Worm (Caenorhabditis elegans) whole organism, young adult: ENCODE data around the gene fbxb-97.

Experiments
- B0035.1 ChIP-seq: sonication (generic microtip); optimal IDR thresholded peaks from 2 replicates; lab custom pipeline; 2016; ENCODE audit warnings: missing genetic modification characterization, mild to moderate bottlenecking, missing compliant biosample characterization, missing genotype, missing genetic modification reagents
- F23B12.7 ChIP-seq: sonication (generic microtip); optimal IDR thresholded peaks from 2 replicates; lab custom pipeline; 2017; ENCODE audit warnings: missing genetic modification characterization, mild to moderate bottlenecking, missing compliant biosample characterization, antibody characterized with exemption, moderate library complexity; ENCODE audit not compliant: insufficient read depth
- F39B2.1 ChIP-seq: fragments of 200-800 bp; sonication (Bioruptor generic); IDR thresholded peaks from 2 replicates; pipeline ENCODE4 v1.3.6; 2022; ENCODE audit warnings: missing genetic modification reagents, missing genetic modification characterization, missing compliant biosample characterization
- F55B11.4 ChIP-seq: sonication (generic microtip); optimal IDR thresholded peaks from 2 replicates; lab custom pipeline; 2016; ENCODE audit warnings: missing compliant biosample characterization, missing genetic modification characterization, borderline replicate concordance; ENCODE audit not compliant: insufficient read depth
- F57A8.1 ChIP-seq: fragments of 200-800 bp; sonication (Bioruptor generic); optimal IDR thresholded peaks from 2 replicates; lab custom pipeline; 2018; ENCODE audit warnings: mild to moderate bottlenecking, missing genetic modification characterization, moderate library complexity, missing compliant biosample characterization
- F57C9.4 ChIP-seq: sonication (generic microtip); optimal IDR thresholded peaks from 2 replicates; lab custom pipeline; 2017; ENCODE audit warnings: mild to moderate bottlenecking, missing genetic modification characterization, missing compliant biosample characterization
- K11D2.4 ChIP-seq: fragments of 200-800 bp; sonication (Bioruptor generic); IDR thresholded peaks from 2 replicates; pipeline ENCODE4 v1.3.6; 2022; ENCODE audit warnings: missing genetic modification reagents, missing genetic modification characterization, missing compliant biosample characterization
- T26A5.8 ChIP-seq: sonication (generic microtip); optimal IDR thresholded peaks from 2 replicates; lab custom pipeline; 2016; ENCODE audit warnings: missing genetic modification characterization, missing compliant biosample characterization
- Y67H2A.10 ChIP-seq: fragments of 200-800 bp; sonication (Bioruptor generic); conservative IDR thresholded peaks from 2 replicates; pipeline ENCODE4 v1.3.6; 2022; ENCODE audit warnings: missing genetic modification reagents, missing genetic modification characterization, missing compliant biosample characterization
- Y79H2A.3 ChIP-seq: fragments of 200-800 bp; sonication (Bioruptor generic); conservative IDR thresholded peaks from 2 replicates; pipeline ENCODE4 v1.3.6; 2022; ENCODE audit warnings: missing genetic modification reagents, missing genetic modification characterization, missing compliant biosample characterization
- ama-1 ChIP-seq, 3 experiments: fragments of 150-350 bp in 1 of 3; sonication (generic microtip) in 2 of 3; optimal IDR thresholded peaks; 2 replicates each; lab custom pipeline; 2014 to 2018; ENCODE audit warnings: missing biosample characterization in 2 of 3, missing genetic modification characterization in 2 of 3, missing genetic modification reagents in 2 of 3
- aptf-2 ChIP-seq: fragments of 200-800 bp; sonication (Bioruptor generic); conservative IDR thresholded peaks from 2 replicates; pipeline ENCODE4 v1.3.6; 2022; ENCODE audit warnings: missing genetic modification reagents, missing genetic modification characterization, missing compliant biosample characterization
- atf-7 ChIP-seq: sonication (generic microtip); optimal IDR thresholded peaks from 2 replicates; lab custom pipeline; 2017; ENCODE audit warnings: mild to moderate bottlenecking, missing genetic modification characterization, missing compliant biosample characterization
- attf-3 ChIP-seq: fragments of 200-800 bp; sonication (Bioruptor generic); conservative IDR thresholded peaks from 2 replicates; pipeline ENCODE4 v1.3.6; 2022; ENCODE audit warnings: missing genetic modification reagents, missing genetic modification characterization, missing compliant biosample characterization
- attf-5 ChIP-seq: fragments of 200-800 bp; sonication (Bioruptor generic); optimal IDR thresholded peaks from 2 replicates; lab custom pipeline; 2018; ENCODE audit warnings: mild to moderate bottlenecking, missing genetic modification characterization, missing compliant biosample characterization
- bed-1 ChIP-seq: fragments of 200-800 bp; sonication (Bioruptor generic); IDR thresholded peaks from 2 replicates; pipeline ENCODE4 v1.3.6; 2022; ENCODE audit warnings: missing genetic modification reagents, missing genetic modification characterization, missing compliant biosample characterization
- bed-2 ChIP-seq: fragments of 200-800 bp; sonication (Bioruptor generic); IDR thresholded peaks from 2 replicates; pipeline ENCODE4 v1.3.6; 2022; ENCODE audit warnings: missing genetic modification reagents, missing genetic modification characterization, missing compliant biosample characterization
- ccch-3 ChIP-seq: fragments of 200-800 bp; sonication (Bioruptor generic); optimal IDR thresholded peaks from 2 replicates; lab custom pipeline; 2018; ENCODE audit warnings: mild to moderate bottlenecking, missing genetic modification characterization, missing compliant biosample characterization
- cebp-1 ChIP-seq, 2 experiments: fragments of 200-800 bp in 1 of 2; sonication (Bioruptor generic) in 1 of 2; sonication (generic microtip) in 1 of 2; IDR thresholded peaks in 1 of 2; optimal IDR thresholded peaks in 1 of 2; 2 replicates each; pipeline versions ENCODE4 v1.3.6 to Lab custom; 2017 to 2022; ENCODE audit warnings: missing compliant biosample characterization in 2 of 2, missing genetic modification characterization in 2 of 2, mild to moderate bottlenecking in 1 of 2, missing genetic modification reagents in 1 of 2, moderate library complexity in 1 of 2
- ceh-58 ChIP-seq: fragments of 200-800 bp; sonication (Bioruptor generic); IDR thresholded peaks from 2 replicates; pipeline ENCODE4 v1.3.6; 2022; ENCODE audit warnings: missing genetic modification characterization, missing compliant biosample characterization
- ceh-79 ChIP-seq: sonication (generic microtip); optimal IDR thresholded peaks from 2 replicates; lab custom pipeline; 2017; ENCODE audit warnings: mild to moderate bottlenecking, missing genetic modification characterization, missing compliant biosample characterization
- chd-7 ChIP-seq: sonication (generic microtip); optimal IDR thresholded peaks from 2 replicates; lab custom pipeline; 2016; ENCODE audit warnings: mild to moderate bottlenecking, missing genetic modification characterization, moderate library complexity, missing compliant biosample characterization
- dpff-1 ChIP-seq: sonication (generic microtip); optimal IDR thresholded peaks from 2 replicates; lab custom pipeline; 2017; ENCODE audit warnings: mild to moderate bottlenecking, missing genetic modification characterization, missing compliant biosample characterization
- dpl-1 ChIP-seq: fragments of 150-350 bp; optimal IDR thresholded peaks from 2 replicates; lab custom pipeline; 2014; ENCODE audit warnings: missing biosample characterization, missing genetic modification reagents, missing genetic modification characterization
- egl-44 ChIP-seq: fragments of 200-800 bp; sonication (Bioruptor generic); IDR thresholded peaks from 2 replicates; pipeline ENCODE4 v1.3.6; 2022; ENCODE audit warnings: missing genetic modification reagents, missing genetic modification characterization, missing compliant biosample characterization
- gei-17 ChIP-seq: fragments of 200-800 bp; sonication (Bioruptor generic); optimal IDR thresholded peaks from 2 replicates; lab custom pipeline; 2018; ENCODE audit warnings: mild to moderate bottlenecking, missing genetic modification characterization, missing compliant biosample characterization
- hlh-12 ChIP-seq: sonication (generic microtip); optimal IDR thresholded peaks from 2 replicates; lab custom pipeline; 2016; ENCODE audit warnings: missing genetic modification characterization, missing compliant biosample characterization
- hsf-1 ChIP-seq: fragments of 200-800 bp; sonication (Bioruptor generic); IDR thresholded peaks from 2 replicates; pipeline ENCODE4 v1.3.6; 2022; ENCODE audit warnings: missing genetic modification reagents, missing genetic modification characterization, missing compliant biosample characterization
- lag-1 ChIP-seq: fragments of 200-800 bp; sonication (Bioruptor generic); IDR thresholded peaks from 2 replicates; pipeline ENCODE4 v1.3.6; 2022; ENCODE audit warnings: missing genetic modification reagents, missing genetic modification characterization, missing compliant biosample characterization
- let-526 ChIP-seq: fragments of 200-800 bp; sonication (Bioruptor generic); IDR thresholded peaks from 2 replicates; pipeline ENCODE4 v1.3.6; 2022; ENCODE audit warnings: missing genetic modification reagents, missing genetic modification characterization, missing compliant biosample characterization
- lin-35 ChIP-seq, 3 experiments: fragments of 150-350 bp in 2 of 3; sonication (generic microtip) in 1 of 3; optimal IDR thresholded peaks; 2 replicates each; lab custom pipeline; 2014 to 2018; ENCODE audit warnings: missing biosample characterization in 3 of 3, missing genetic modification characterization in 3 of 3, missing genetic modification reagents in 3 of 3
- lsl-1 ChIP-seq: fragments of 200-800 bp; sonication (Bioruptor generic); optimal IDR thresholded peaks from 2 replicates; lab custom pipeline; 2018; ENCODE audit warnings: mild to moderate bottlenecking, missing genetic modification characterization, moderate library complexity, missing compliant biosample characterization
- lsy-27 ChIP-seq: sonication (generic microtip); optimal IDR thresholded peaks from 2 replicates; lab custom pipeline; 2017; ENCODE audit warnings: missing genetic modification characterization, mild to moderate bottlenecking, missing compliant biosample characterization, antibody characterized with exemption, missing genotype, borderline replicate concordance; ENCODE audit not compliant: insufficient read depth
- mxl-1 ChIP-seq: sonication (generic microtip); optimal IDR thresholded peaks from 2 replicates; lab custom pipeline; 2016; ENCODE audit warnings: missing genetic modification characterization, missing compliant biosample characterization
- nfyb-1 ChIP-seq: fragments of 200-800 bp; sonication (Bioruptor generic); IDR thresholded peaks from 2 replicates; pipeline ENCODE4 v1.3.6; 2022; ENCODE audit warnings: missing genetic modification reagents, missing genetic modification characterization, missing compliant biosample characterization
- nhr-27 ChIP-seq: fragments of 200-800 bp; sonication (Bioruptor generic); optimal IDR thresholded peaks from 2 replicates; lab custom pipeline; 2018; ENCODE audit warnings: mild to moderate bottlenecking, missing genetic modification characterization, moderate library complexity, missing compliant biosample characterization
- rec-8 ChIP-seq, 2 experiments: sonication (generic microtip); optimal IDR thresholded peaks; 2 replicates each; lab custom pipeline; 2016; ENCODE audit warnings: mild to moderate bottlenecking in 2 of 2, missing genetic modification characterization in 2 of 2, missing genetic modification reagents in 2 of 2, missing genotype in 2 of 2, missing biosample characterization in 1 of 2, missing compliant biosample characterization in 1 of 2, moderate library complexity in 1 of 2
- repo-1 ChIP-seq: sonication (generic microtip); optimal IDR thresholded peaks from 2 replicates; lab custom pipeline; 2017; ENCODE audit warnings: mild to moderate bottlenecking, missing genetic modification characterization, missing compliant biosample characterization
- rpc-1 ChIP-seq, 2 experiments: fragments of 150-350 bp in 1 of 2; sonication (generic microtip) in 1 of 2; optimal IDR thresholded peaks; 2 replicates each; lab custom pipeline; 2014 to 2018; ENCODE audit warnings: missing biosample characterization in 1 of 2, missing genetic modification characterization in 1 of 2, missing genetic modification reagents in 1 of 2, missing genotype in 1 of 2
- sdz-38 ChIP-seq: sonication (generic microtip); optimal IDR thresholded peaks from 2 replicates; lab custom pipeline; 2016; ENCODE audit warnings: missing genotype, missing genetic modification characterization, missing compliant biosample characterization
- unc-62 ChIP-seq: fragments of 150-350 bp; optimal IDR thresholded peaks from 2 replicates; lab custom pipeline; 2014; ENCODE audit warnings: missing biosample characterization, missing genetic modification reagents, missing genetic modification characterization
- ztf-18 ChIP-seq: sonication (generic microtip); optimal IDR thresholded peaks from 2 replicates; lab custom pipeline; 2016; ENCODE audit warnings: missing genotype, mild to moderate bottlenecking, missing genetic modification characterization, missing compliant biosample characterization
- ztf-22 ChIP-seq: fragments of 200-800 bp; sonication (Bioruptor generic); optimal IDR thresholded peaks from 2 replicates; lab custom pipeline; 2018; ENCODE audit warnings: mild to moderate bottlenecking, missing genetic modification characterization, moderate library complexity, missing compliant biosample characterization
- ztf-26 ChIP-seq: sonication (generic microtip); optimal IDR thresholded peaks from 2 replicates; lab custom pipeline; 2017; ENCODE audit warnings: missing genetic modification characterization, missing compliant biosample characterization
- ztf-28 ChIP-seq: fragments of 200-800 bp; sonication (Bioruptor generic); IDR thresholded peaks from 2 replicates; pipeline ENCODE4 v1.3.6; 2022; ENCODE audit warnings: missing genetic modification reagents, missing genetic modification characterization, missing compliant biosample characterization
- ztf-3 ChIP-seq: fragments of 200-800 bp; sonication (Bioruptor generic); optimal IDR thresholded peaks from 2 replicates; lab custom pipeline; 2018; ENCODE audit warnings: mild to moderate bottlenecking, missing genetic modification characterization, missing compliant biosample characterization

fbxb-97 gene

ce11 chrII:1890682-1891081 lies 42.7 kb upstream of the fbxb-97 start, which contains the start of gene math-9:
TSS of gene math-9 (minus strand) at chrII:1890782.
- TF ChIP-seq F55B11.4 (tag; lab: Kevin White, UChicago): no peak
- no peak for TF ChIP-seq B0035.1
- TF ChIP-seq cebp-1 (GFP tag; IDR thresholded peaks at IDR 0.05; lab: Robert Waterston, UW): no peak
- TF ChIP-seq cebp-1 (tag; optimal IDR thresholded peaks at IDR 0.05; lab: Kevin White, UChicago): no peak
- TF ChIP-seq F39B2.1 (GFP tag; lab: Robert Waterston, UW): no peak
- no peak for TF ChIP-seq unc-62
- no peak for TF ChIP-seq F57A8.1 (GFP tag; lab: Kevin White, UChicago)
- TF ChIP-seq let-526 (GFP tag; lab: Robert Waterston, UW): no peak
- no peak for TF ChIP-seq atf-7
- TF ChIP-seq repo-1 (tag; lab: Kevin White, UChicago): no peak
- no peak for TF ChIP-seq ceh-79 (tag; lab: Kevin White, UChicago)
- no peak for TF ChIP-seq hsf-1
- TF ChIP-seq Y67H2A.10 (GFP tag; lab: Robert Waterston, UW): no peak
- no peak for TF ChIP-seq egl-44 (GFP tag; lab: Robert Waterston, UW)
- TF ChIP-seq ztf-26: no peak
- no peak for TF ChIP-seq F23B12.7
- TF ChIP-seq bed-1 (GFP tag; lab: Robert Waterston, UW): no peak
- TF ChIP-seq lin-35 (GFP tag; optimal IDR thresholded peaks at IDR 0.05; lab: Kevin White, UChicago): no peak

DNA sequence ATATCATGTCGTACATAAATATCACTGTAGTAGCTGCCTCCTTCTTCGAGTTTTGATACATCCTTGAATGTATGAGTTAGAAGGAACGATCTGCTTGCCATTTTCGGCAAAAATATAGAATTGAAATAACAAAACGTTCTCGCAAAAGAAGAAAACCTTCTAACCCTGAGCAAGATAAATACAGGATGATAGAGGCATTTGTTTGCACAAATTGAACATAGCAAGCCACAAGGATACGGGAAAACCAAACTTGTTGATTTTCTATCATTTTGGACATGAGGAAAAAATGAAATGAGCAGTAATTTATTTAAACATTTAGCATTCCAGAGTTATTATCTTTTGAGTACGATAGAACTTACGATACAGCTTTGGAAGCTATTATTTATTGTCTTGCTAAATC lies 41.1 kb upstream of the fbxb-97 start, which contains the start of gene math-8:
Gene math-8 (minus strand): TSS at position 101 of the 400 bp plus-strand sequence.
- TF ChIP-seq dpl-1 (GFP tag; lab: Kevin White, UChicago) (no peak), hlh-12 (tag; lab: Kevin White, UChicago) (no peak), egl-44 (GFP tag; lab: Robert Waterston, UW) (no peak), rec-8 (tag; optimal IDR thresholded peaks at IDR 0.05; lab: Kevin White, UChicago) (no peak), rpc-1 (optimal IDR thresholded peaks at IDR 0.05; lab: Kevin White, UChicago) (no peak), rpc-1 (tag; optimal IDR thresholded peaks at IDR 0.05; lab: Kevin White, UChicago) (no peak), T26A5.8 (tag; lab: Kevin White, UChicago) (no peak), gei-17 (no peak), dpff-1 (tag; lab: Kevin White, UChicago) (no peak), Y79H2A.3 (GFP tag; lab: Robert Waterston, UW) (no peak), K11D2.4 (no peak), ama-1 (optimal IDR thresholded peaks at IDR 0.05; lab: Kevin White, UChicago) (no peak), ama-1 (GFP tag; optimal IDR thresholded peaks at IDR 0.05; lab: Kevin White, UChicago) (no peak), chd-7 (tag; lab: Kevin White, UChicago) (no peak), nfyb-1 (GFP tag; lab: Robert Waterston, UW) (no peak), ztf-28 (GFP tag; lab: Robert Waterston, UW) (no peak), attf-3 (GFP tag; lab: Robert Waterston, UW) (no peak), ztf-3 (no peak)
- TF ChIP-seq, all 124 proteins: peak for 0

DNA sequence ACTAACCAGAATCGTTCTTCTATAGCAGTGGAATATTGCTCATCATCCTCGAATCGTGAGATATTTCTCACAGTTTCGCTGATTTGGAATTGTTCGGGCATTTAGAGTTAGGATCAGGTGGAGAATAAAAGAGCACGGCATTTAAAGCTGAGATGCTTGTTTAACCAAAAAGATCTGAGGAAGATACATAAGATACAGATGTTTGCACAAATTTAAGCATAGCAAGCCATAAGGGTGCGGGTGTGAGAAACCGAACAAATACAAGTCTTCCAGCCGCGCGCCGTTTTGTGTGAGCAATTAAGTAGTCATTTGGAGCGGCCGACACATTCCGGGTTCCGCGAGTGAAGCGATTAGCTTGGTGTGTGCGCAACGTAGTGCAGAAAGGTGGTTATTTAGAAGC lies 38.4 kb upstream of the fbxb-97 start, which contains the start of gene math-7:
Gene math-7 (minus strand): TSS at position 101 of the 400 bp plus-strand sequence.
- TF ChIP-seq egl-44 (GFP tag; lab: Robert Waterston, UW) (no peak), ztf-18 (tag; lab: Kevin White, UChicago) (no peak), bed-2 (GFP tag; lab: Robert Waterston, UW) (no peak), ceh-58 (GFP tag; lab: Robert Waterston, UW) (no peak), lsy-27 (no peak), aptf-2 (no peak), sdz-38 (no peak), ztf-22 (no peak), ccch-3 (GFP tag; lab: Kevin White, UChicago) (no peak), lag-1 (GFP tag; lab: Robert Waterston, UW) (no peak), nhr-27 (tag; lab: Kevin White, UChicago) (no peak), lsl-1 (GFP tag; lab: Kevin White, UChicago) (no peak), hlh-12 (tag; lab: Kevin White, UChicago) (no peak), attf-5 (GFP tag; lab: Kevin White, UChicago) (no peak), F57C9.4 (no peak), mxl-1 (no peak)
